Fruit fly (Drosophila melanogaster): ENCODE measurements around the gene Dys.

Gene Dys

DNA sequence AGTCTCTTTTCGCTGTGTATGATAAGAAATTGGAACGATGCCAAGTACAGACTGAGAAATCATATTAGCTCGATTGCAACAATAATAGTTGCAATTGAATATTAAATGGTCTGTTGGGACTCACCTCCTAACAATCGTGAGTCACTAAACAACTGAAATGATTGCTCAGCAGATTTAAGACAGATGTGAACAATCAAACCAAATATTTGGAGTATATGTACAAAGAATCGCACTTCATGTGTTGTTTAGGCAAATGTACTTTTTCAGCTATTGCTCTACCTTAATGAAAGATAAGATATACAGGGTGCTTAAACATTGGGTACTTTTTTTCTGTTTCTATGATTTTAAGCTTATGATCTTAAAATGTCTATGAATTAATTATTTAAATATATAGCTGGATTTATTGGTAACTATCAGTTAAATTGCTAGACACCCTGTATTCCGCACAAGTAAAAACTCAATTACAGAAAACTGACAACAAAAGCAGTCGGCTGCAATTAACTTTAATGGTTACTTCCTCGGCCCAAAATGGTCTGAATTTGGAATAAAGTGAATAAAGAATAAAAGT, 180.7 kb downstream of the Dys start (continued):
- TF ChIP-seq E2f2 (GFP tag; IDR thresholded peaks at IDR 0.05) (peak; percentile 65; the same call in 1 of the 2 replicates), Mad (GFP tag; optimal IDR thresholded peaks at IDR 0.05) (peak; percentile 34), ERR (GFP tag; optimal IDR thresholded peaks at IDR 0.05) (peak; percentile 31), Eip74EF (GFP tag; optimal IDR thresholded peaks at IDR 0.05) (peak in 1 of 2 experiments; percentile 75), fd64A (GFP tag; optimal IDR thresholded peaks at IDR 0.05) (peak; percentile 50), en (GFP tag; optimal IDR thresholded peaks at IDR 0.05) (no peak), Trl (optimal IDR thresholded peaks at IDR 0.05) (no peak), Trl (GFP tag; optimal IDR thresholded peaks at IDR 0.05) (no peak), CG1602 (GFP tag; optimal IDR thresholded peaks at IDR 0.05) (peak; percentile 55), gro (GFP tag; optimal IDR thresholded peaks at IDR 0.05) (peak; percentile 66), Hey (tag; optimal IDR thresholded peaks at IDR 0.05) (no peak), Tbp (GFP tag; optimal IDR thresholded peaks at IDR 0.05) (no peak), B-H2 (GFP tag; optimal IDR thresholded peaks at IDR 0.05) (peak; percentile 74), CG34376 (GFP tag; optimal IDR thresholded peaks at IDR 0.05) (peak; percentile 65), br (optimal IDR thresholded peaks at IDR 0.05) (no peak), run (tag; optimal IDR thresholded peaks at IDR 0.05) (peak; percentile 85), CG1529 (GFP tag; optimal IDR thresholded peaks at IDR 0.05) (peak; percentile 82), Oli (tag; optimal IDR thresholded peaks at IDR 0.05) (peak; percentile 89), gce (GFP tag; IDR thresholded peaks at IDR 0.05) (peak; percentile 92), tgo (GFP tag; IDR thresholded peaks at IDR 0.05) (peak; percentile 90), E2f1 (GFP tag; IDR thresholded peaks at IDR 0.05) (peak; percentile 87), corto (GFP tag; optimal IDR thresholded peaks at IDR 0.05) (peak; percentile 47), CG3847 (GFP tag; IDR thresholded peaks at IDR 0.05) (peak; percentile 73), al (GFP tag; IDR thresholded peaks at IDR 0.05) (peak; percentile 88), Dip3 (GFP tag; optimal IDR thresholded peaks at IDR 0.05) (peak; percentile 42), CG14050 (GFP tag; IDR thresholded peaks at IDR 0.05) (peak; percentile 87), jigr1 (GFP tag; IDR thresholded peaks at IDR 0.05) (0 out of 3 replicates have a peak, but pooled peaks have one; percentile 42), CG11695 (GFP tag; IDR thresholded peaks at IDR 0.05) (peak; percentile 92), az2 (GFP tag; optimal IDR thresholded peaks at IDR 0.05) (peak; percentile 76), Ets65A (GFP tag) (peak; percentile 76), Drgx (GFP tag; IDR thresholded peaks at IDR 0.05) (peak; percentile 91), H15 (GFP tag; IDR thresholded peaks at IDR 0.05) (peak; percentile 84), usp (GFP tag; optimal IDR thresholded peaks at IDR 0.05) (no peak), p53 (GFP tag; optimal IDR thresholded peaks at IDR 0.05) (no peak), CG3995 (GFP tag; optimal IDR thresholded peaks at IDR 0.05) (peak; percentile 38), CG6683 (GFP tag; optimal IDR thresholded peaks at IDR 0.05) (peak; percentile 69), CG18262 (tag; optimal IDR thresholded peaks at IDR 0.05) (peak; percentile 87), bab2 (GFP tag; optimal IDR thresholded peaks at IDR 0.05) (peak; percentile 83), CG10979 (tag; optimal IDR thresholded peaks at IDR 0.05) (peak; percentile 88), MBD-R2 (GFP tag; IDR thresholded peaks at IDR 0.05) (peak; percentile 58; the same call in 1 of the 2 replicates), stc (GFP tag; IDR thresholded peaks at IDR 0.05) (peak; percentile 92), ash1 (GFP tag; optimal IDR thresholded peaks at IDR 0.05) (no peak), Bteb2 (GFP tag; optimal IDR thresholded peaks at IDR 0.05) (peak; percentile 80), crp (GFP tag; optimal IDR thresholded peaks at IDR 0.05) (no peak), inv (GFP tag; IDR thresholded peaks at IDR 0.05; ENCODE audit: partially characterized antibody) (no peak), crol (GFP tag; IDR thresholded peaks at IDR 0.05) (no peak), CG8359 (GFP tag; optimal IDR thresholded peaks at IDR 0.05; ENCODE audit: borderline replicate concordance) (peak; percentile 50), phol (tag; optimal IDR thresholded peaks at IDR 0.05) (peak; percentile 87), sim (GFP tag; IDR thresholded peaks at IDR 0.05) (peak; percentile 57; the same call in 1 of the 2 replicates), BtbVII (GFP tag; optimal IDR thresholded peaks at IDR 0.05) (peak; percentile 87), CG12219 (GFP tag; optimal IDR thresholded peaks at IDR 0.05) (peak; percentile 87), CG15479 (GFP tag; optimal IDR thresholded peaks at IDR 0.05) (no peak)
